Fruit fly (Drosophila melanogaster) whole organism, pupa: ENCODE results near the gene CG31776.

ENCODE experiments used
- CG12605 ChIP-seq: fragments of 200-800 bp; sonication (Bioruptor generic); IDR thresholded peaks from 2 replicates; pipeline ENCODE4 v1.3.6; 2022; ENCODE audit warnings: missing biosample characterization, missing genetic modification characterization
- CG14655 ChIP-seq: fragments of 200-800 bp; sonication (Bioruptor generic); optimal IDR thresholded peaks from 3 replicates; lab custom pipeline; 2017; ENCODE audit warnings: mild to moderate bottlenecking, missing biosample characterization, missing genetic modification reagents, missing genetic modification characterization
- CG15710 ChIP-seq: fragments of 200-800 bp; sonication (Bioruptor generic); optimal IDR thresholded peaks from 2 replicates; lab custom pipeline; 2018; ENCODE audit warnings: missing biosample characterization, mild to moderate bottlenecking, missing genetic modification characterization, moderate library complexity
- CG34367 ChIP-seq: fragments of 200-800 bp; sonication (Bioruptor generic); optimal IDR thresholded peaks from 2 replicates; lab custom pipeline; 2018; ENCODE audit warnings: missing biosample characterization, mild to moderate bottlenecking, missing genetic modification characterization
- Ets98B ChIP-seq: fragments of 200-800 bp; sonication (Bioruptor generic); IDR thresholded peaks from 2 replicates; pipeline ENCODE4 v1.3.6; 2022; ENCODE audit warnings: missing biosample characterization, missing genetic modification characterization
- gl ChIP-seq: fragments of 200-800 bp; sonication (Bioruptor generic); optimal IDR thresholded peaks from 2 replicates; lab custom pipeline; 2018; ENCODE audit warnings: missing biosample characterization, mild to moderate bottlenecking, missing genetic modification characterization
- rn ChIP-seq: fragments of 200-800 bp; sonication (Bioruptor generic); IDR thresholded peaks from 2 replicates; pipeline ENCODE4 v1.3.6; 2022; ENCODE audit warnings: missing biosample characterization, missing genetic modification characterization

- TF ChIP-seq CG12605: no peak
- no peak for TF ChIP-seq rn
- peak; percentile 35; the same call in 1 of the 2 replicates for TF ChIP-seq Ets98B (GFP tag; lab: Robert Waterston, UW)
- TF ChIP-seq CG14655 (GFP tag; lab: Kevin White, UChicago): no peak
- TF ChIP-seq CG15710 (tag; lab: Kevin White, UChicago): no peak
- TF ChIP-seq CG34367: no peak
- no peak for TF ChIP-seq gl
Measured at dm6 chr2L:3483672-3484071, 13.7 kb downstream of the CG31776 start.
